Worm (Caenorhabditis elegans) whole organism, young adult: Measurements from ENCODE around the gene F08F8.9.

Experiments used
- B0019.2 ChIP-seq: fragments of 200-800 bp; sonication (Bioruptor generic); conservative IDR thresholded peaks from 2 replicates; pipeline ENCODE4 v1.3.6; 2022; ENCODE audit warnings: missing genetic modification reagents, missing genetic modification characterization, missing compliant biosample characterization
- D2030.7 ChIP-seq: fragments of 200-800 bp; sonication (Bioruptor generic); IDR thresholded peaks from 2 replicates; pipeline ENCODE4 v1.3.6; 2022; ENCODE audit warnings: missing genetic modification reagents, missing genetic modification characterization, missing compliant biosample characterization
- F33H1.4 ChIP-seq: fragments of 200-800 bp; sonication (Bioruptor generic); IDR thresholded peaks from 2 replicates; pipeline ENCODE4 v1.3.6; 2022; ENCODE audit warnings: missing genetic modification reagents, missing genetic modification characterization, missing compliant biosample characterization
- F49E8.2 ChIP-seq: sonication (generic microtip); optimal IDR thresholded peaks from 3 replicates; lab custom pipeline; 2017; ENCODE audit warnings: missing genetic modification characterization, mild to moderate bottlenecking, missing compliant biosample characterization, antibody characterized with exemption, moderate library complexity; ENCODE audit not compliant: insufficient read depth
- F55B11.4 ChIP-seq: sonication (generic microtip); optimal IDR thresholded peaks from 2 replicates; lab custom pipeline; 2016; ENCODE audit warnings: missing compliant biosample characterization, missing genetic modification characterization, borderline replicate concordance; ENCODE audit not compliant: insufficient read depth
- Y53G8AR.9 ChIP-seq: fragments of 200-800 bp; sonication (Bioruptor generic); conservative IDR thresholded peaks from 2 replicates; pipeline ENCODE4 v1.3.6; 2022; ENCODE audit warnings: missing genetic modification reagents, missing genetic modification characterization, missing compliant biosample characterization
- ZK185.1 ChIP-seq: sonication (generic microtip); optimal IDR thresholded peaks from 2 replicates; lab custom pipeline; 2016; ENCODE audit warnings: mild to moderate bottlenecking, missing genetic modification characterization, missing compliant biosample characterization; ENCODE audit not compliant: poor library complexity, severe bottlenecking
- akir-1 ChIP-seq: fragments of 200-800 bp; sonication (Bioruptor generic); optimal IDR thresholded peaks from 2 replicates; lab custom pipeline; 2018; ENCODE audit warnings: mild to moderate bottlenecking, missing genetic modification characterization, moderate library complexity, missing compliant biosample characterization
- ama-1 ChIP-seq, 3 experiments: fragments of 150-350 bp in 1 of 3; sonication (generic microtip) in 2 of 3; optimal IDR thresholded peaks; 2 replicates each; lab custom pipeline; 2014 to 2018; ENCODE audit warnings: missing biosample characterization in 2 of 3, missing genetic modification characterization in 2 of 3, missing genetic modification reagents in 2 of 3
- aptf-2 ChIP-seq: fragments of 200-800 bp; sonication (Bioruptor generic); conservative IDR thresholded peaks from 2 replicates; pipeline ENCODE4 v1.3.6; 2022; ENCODE audit warnings: missing genetic modification reagents, missing genetic modification characterization, missing compliant biosample characterization
- attf-3 ChIP-seq: fragments of 200-800 bp; sonication (Bioruptor generic); conservative IDR thresholded peaks from 2 replicates; pipeline ENCODE4 v1.3.6; 2022; ENCODE audit warnings: missing genetic modification reagents, missing genetic modification characterization, missing compliant biosample characterization
- bed-1 ChIP-seq: fragments of 200-800 bp; sonication (Bioruptor generic); IDR thresholded peaks from 2 replicates; pipeline ENCODE4 v1.3.6; 2022; ENCODE audit warnings: missing genetic modification reagents, missing genetic modification characterization, missing compliant biosample characterization
- cebp-1 ChIP-seq, 2 experiments: fragments of 200-800 bp in 1 of 2; sonication (Bioruptor generic) in 1 of 2; sonication (generic microtip) in 1 of 2; IDR thresholded peaks in 1 of 2; optimal IDR thresholded peaks in 1 of 2; 2 replicates each; pipeline versions ENCODE4 v1.3.6 to Lab custom; 2017 to 2022; ENCODE audit warnings: missing compliant biosample characterization in 2 of 2, missing genetic modification characterization in 2 of 2, mild to moderate bottlenecking in 1 of 2, missing genetic modification reagents in 1 of 2, moderate library complexity in 1 of 2
- ceh-100 ChIP-seq: fragments of 200-800 bp; sonication (Bioruptor generic); IDR thresholded peaks from 2 replicates; pipeline ENCODE4 v1.3.6; 2022; ENCODE audit warnings: missing genetic modification reagents, missing genetic modification characterization, missing compliant biosample characterization
- ceh-27 ChIP-seq: fragments of 200-800 bp; sonication (Bioruptor generic); optimal IDR thresholded peaks from 2 replicates; lab custom pipeline; 2018; ENCODE audit warnings: mild to moderate bottlenecking, missing genetic modification characterization, moderate library complexity, missing compliant biosample characterization
- ceh-40 ChIP-seq: fragments of 200-800 bp; sonication (Bioruptor generic); IDR thresholded peaks from 2 replicates; pipeline ENCODE4 v1.3.6; 2022; ENCODE audit warnings: missing genetic modification characterization, missing compliant biosample characterization
- ceh-91 ChIP-seq: fragments of 200-800 bp; sonication (Bioruptor generic); IDR thresholded peaks from 2 replicates; pipeline ENCODE4 v1.3.6; 2022; ENCODE audit warnings: missing genetic modification reagents, missing genetic modification characterization, missing compliant biosample characterization
- dox-1 ChIP-seq: fragments of 200-800 bp; sonication (Bioruptor generic); IDR thresholded peaks from 2 replicates; pipeline ENCODE4 v1.3.6; 2022; ENCODE audit warnings: missing genetic modification reagents, missing genetic modification characterization, missing compliant biosample characterization
- egl-44 ChIP-seq: fragments of 200-800 bp; sonication (Bioruptor generic); IDR thresholded peaks from 2 replicates; pipeline ENCODE4 v1.3.6; 2022; ENCODE audit warnings: missing genetic modification reagents, missing genetic modification characterization, missing compliant biosample characterization
- ekl-4 ChIP-seq: fragments of 200-800 bp; sonication (Bioruptor generic); IDR thresholded peaks from 2 replicates; pipeline ENCODE4 v1.3.6; 2022; ENCODE audit warnings: missing genetic modification reagents, missing genetic modification characterization, missing compliant biosample characterization
- gei-17 ChIP-seq: fragments of 200-800 bp; sonication (Bioruptor generic); optimal IDR thresholded peaks from 2 replicates; lab custom pipeline; 2018; ENCODE audit warnings: mild to moderate bottlenecking, missing genetic modification characterization, missing compliant biosample characterization
- hlh-12 ChIP-seq: sonication (generic microtip); optimal IDR thresholded peaks from 2 replicates; lab custom pipeline; 2016; ENCODE audit warnings: missing genetic modification characterization, missing compliant biosample characterization
- hlh-26 ChIP-seq: fragments of 200-800 bp; sonication (Bioruptor generic); conservative IDR thresholded peaks from 2 replicates; pipeline ENCODE4 v1.3.6; 2022; ENCODE audit warnings: missing genetic modification reagents, missing genetic modification characterization, missing compliant biosample characterization
- hmg-20 ChIP-seq: fragments of 200-800 bp; sonication (Bioruptor generic); IDR thresholded peaks from 2 replicates; pipeline ENCODE4 v1.3.6; 2022; ENCODE audit warnings: missing genetic modification reagents, missing genetic modification characterization, missing compliant biosample characterization
- hrde-1 ChIP-seq: sonication (generic microtip); optimal IDR thresholded peaks from 2 replicates; lab custom pipeline; 2016; ENCODE audit warnings: missing genetic modification characterization, mild to moderate bottlenecking, missing compliant biosample characterization, moderate library complexity, missing genotype, missing genetic modification reagents, borderline replicate concordance
- hsf-1 ChIP-seq: fragments of 200-800 bp; sonication (Bioruptor generic); IDR thresholded peaks from 2 replicates; pipeline ENCODE4 v1.3.6; 2022; ENCODE audit warnings: missing genetic modification reagents, missing genetic modification characterization, missing compliant biosample characterization
- lag-1 ChIP-seq: fragments of 200-800 bp; sonication (Bioruptor generic); IDR thresholded peaks from 2 replicates; pipeline ENCODE4 v1.3.6; 2022; ENCODE audit warnings: missing genetic modification reagents, missing genetic modification characterization, missing compliant biosample characterization
- let-526 ChIP-seq: fragments of 200-800 bp; sonication (Bioruptor generic); IDR thresholded peaks from 2 replicates; pipeline ENCODE4 v1.3.6; 2022; ENCODE audit warnings: missing genetic modification reagents, missing genetic modification characterization, missing compliant biosample characterization
- lin-40 ChIP-seq: sonication (generic microtip); optimal IDR thresholded peaks from 2 replicates; lab custom pipeline; 2016; ENCODE audit warnings: missing genetic modification characterization, mild to moderate bottlenecking, missing compliant biosample characterization, missing genotype, missing genetic modification reagents
- madf-3 ChIP-seq: fragments of 200-800 bp; sonication (Bioruptor generic); IDR thresholded peaks from 2 replicates; pipeline ENCODE4 v1.3.6; 2022; ENCODE audit warnings: missing genetic modification reagents, missing genetic modification characterization, missing compliant biosample characterization
- madf-6 ChIP-seq: fragments of 200-800 bp; sonication (Bioruptor generic); IDR thresholded peaks from 2 replicates; pipeline ENCODE4 v1.3.6; 2022; ENCODE audit warnings: missing genetic modification reagents, missing genetic modification characterization, missing compliant biosample characterization
- madf-8 ChIP-seq: fragments of 200-800 bp; sonication (Bioruptor generic); conservative IDR thresholded peaks from 2 replicates; pipeline ENCODE4 v1.3.6; 2022; ENCODE audit warnings: missing genetic modification reagents, missing genetic modification characterization, missing compliant biosample characterization
- mes-4 ChIP-seq: sonication (generic microtip); optimal IDR thresholded peaks from 2 replicates; lab custom pipeline; 2016; ENCODE audit warnings: missing genotype, missing genetic modification characterization, missing compliant biosample characterization
- nfyb-1 ChIP-seq: fragments of 200-800 bp; sonication (Bioruptor generic); IDR thresholded peaks from 2 replicates; pipeline ENCODE4 v1.3.6; 2022; ENCODE audit warnings: missing genetic modification reagents, missing genetic modification characterization, missing compliant biosample characterization
- nhr-27 ChIP-seq: fragments of 200-800 bp; sonication (Bioruptor generic); optimal IDR thresholded peaks from 2 replicates; lab custom pipeline; 2018; ENCODE audit warnings: mild to moderate bottlenecking, missing genetic modification characterization, moderate library complexity, missing compliant biosample characterization
- nhr-80 ChIP-seq: sonication (generic microtip); optimal IDR thresholded peaks from 2 replicates; lab custom pipeline; 2016; ENCODE audit warnings: missing genetic modification characterization, missing compliant biosample characterization
- pbrm-1 ChIP-seq: fragments of 200-800 bp; sonication (Bioruptor generic); IDR thresholded peaks from 2 replicates; pipeline ENCODE4 v1.3.6; 2022; ENCODE audit warnings: missing genetic modification reagents, missing genetic modification characterization, missing compliant biosample characterization
- pha-4 ChIP-seq: fragments of 150-350 bp; sonication (generic microtip); optimal IDR thresholded peaks from 2 replicates; lab custom pipeline; 2014; ENCODE audit warnings: missing biosample characterization, missing genetic modification reagents, missing genetic modification characterization
- repo-1 ChIP-seq: sonication (generic microtip); optimal IDR thresholded peaks from 2 replicates; lab custom pipeline; 2017; ENCODE audit warnings: mild to moderate bottlenecking, missing genetic modification characterization, missing compliant biosample characterization
- sdz-38 ChIP-seq: sonication (generic microtip); optimal IDR thresholded peaks from 2 replicates; lab custom pipeline; 2016; ENCODE audit warnings: missing genotype, missing genetic modification characterization, missing compliant biosample characterization
- sea-2 ChIP-seq: fragments of 200-800 bp; sonication (Bioruptor generic); IDR thresholded peaks from 2 replicates; pipeline ENCODE4 v1.3.6; 2022; ENCODE audit warnings: missing genetic modification characterization, missing compliant biosample characterization
- sptf-2 ChIP-seq: fragments of 200-800 bp; sonication (Bioruptor generic); optimal IDR thresholded peaks from 2 replicates; lab custom pipeline; 2018; ENCODE audit warnings: mild to moderate bottlenecking, missing genetic modification characterization, missing compliant biosample characterization
- tbp1 ChIP-seq: fragments of 200-800 bp; sonication (Bioruptor generic); optimal IDR thresholded peaks from 2 replicates; lab custom pipeline; 2018; ENCODE audit warnings: mild to moderate bottlenecking, missing genetic modification characterization, missing compliant biosample characterization
- tlf-1 ChIP-seq: fragments of 200-800 bp; sonication (Bioruptor generic); optimal IDR thresholded peaks from 2 replicates; lab custom pipeline; 2018; ENCODE audit warnings: mild to moderate bottlenecking, missing genetic modification characterization, missing compliant biosample characterization
- xnd-1 ChIP-seq: sonication (generic microtip); optimal IDR thresholded peaks from 2 replicates; lab custom pipeline; 2016; ENCODE audit warnings: missing genotype, missing genetic modification reagents, missing genetic modification characterization, missing compliant biosample characterization
- ztf-25 ChIP-seq: fragments of 200-800 bp; sonication (Bioruptor generic); IDR thresholded peaks from 2 replicates; pipeline ENCODE4 v1.3.6; 2022; ENCODE audit warnings: missing genetic modification reagents, missing genetic modification characterization, missing compliant biosample characterization
- ztf-6 ChIP-seq: fragments of 200-800 bp; sonication (Bioruptor generic); IDR thresholded peaks from 2 replicates; pipeline ENCODE4 v1.3.6; 2022; ENCODE audit warnings: missing genetic modification reagents, missing genetic modification characterization, missing compliant biosample characterization

F08F8.9 gene

ce11 chrIII:7310662-7311340 is 43.0 kb downstream of the F08F8.9 start, which contains the start of the genes F56C9.6 and F56C9.3 (continued):
- TF ChIP-seq F55B11.4 (no peak), repo-1 (no peak), hlh-12 (tag; lab: Kevin White, UChicago) (no peak), ekl-4 (GFP tag; lab: Robert Waterston, UW) (0 out of 2 replicates have a peak, but pooled peaks have one; percentile 40), ceh-27 (GFP tag; lab: Kevin White, UChicago) (no peak), madf-8 (GFP tag; lab: Robert Waterston, UW) (peak; percentile 66), tlf-1 (GFP tag; lab: Kevin White, UChicago) (no peak), aptf-2 (no peak), hmg-20 (GFP tag; lab: Robert Waterston, UW) (no peak), nfyb-1 (no peak), Y53G8AR.9 (GFP tag; lab: Robert Waterston, UW) (no peak), ceh-100 (GFP tag; lab: Robert Waterston, UW) (no peak), ztf-6 (GFP tag; lab: Robert Waterston, UW) (no peak), egl-44 (GFP tag; lab: Robert Waterston, UW) (no peak), ceh-40 (no peak), hlh-26 (GFP tag; lab: Robert Waterston, UW) (no peak), pbrm-1 (no peak), sdz-38 (tag; lab: Kevin White, UChicago) (no peak), B0019.2 (no peak), gei-17 (GFP tag; lab: Kevin White, UChicago) (no peak), pha-4 (tag; lab: Kevin White, UChicago) (no peak), F49E8.2 (peak; percentile 79), F33H1.4 (GFP tag; lab: Robert Waterston, UW) (peak; percentile 95), sea-2 (no peak), hrde-1 (tag; lab: Kevin White, UChicago) (no peak), lin-40 (tag; lab: Kevin White, UChicago) (no peak), madf-6 (GFP tag; lab: Robert Waterston, UW) (peak; percentile 91), lag-1 (GFP tag; lab: Robert Waterston, UW) (no peak), bed-1 (GFP tag; lab: Robert Waterston, UW) (no peak), sptf-2 (GFP tag; lab: Kevin White, UChicago) (no peak), ztf-25 (GFP tag; lab: Robert Waterston, UW) (no peak), nhr-80 (tag; lab: Kevin White, UChicago) (no peak), tbp1 (GFP tag; lab: Kevin White, UChicago) (peak; percentile 16), xnd-1 (tag; lab: Kevin White, UChicago) (peak; percentile 74), ceh-91 (GFP tag; lab: Robert Waterston, UW) (peak; percentile 81), madf-3 (GFP tag; lab: Robert Waterston, UW) (0 out of 2 replicates have a peak, but pooled peaks have one; percentile 23), nhr-27 (tag; lab: Kevin White, UChicago) (no peak), dox-1 (GFP tag; lab: Robert Waterston, UW) (0 out of 2 replicates have a peak, but pooled peaks have one; percentile 4), ZK185.1 (tag; lab: Kevin White, UChicago) (no peak), cebp-1 (GFP tag; IDR thresholded peaks at IDR 0.05; lab: Robert Waterston, UW) (no peak), cebp-1 (tag; optimal IDR thresholded peaks at IDR 0.05; lab: Kevin White, UChicago) (no peak), attf-3 (no peak), D2030.7 (GFP tag; lab: Robert Waterston, UW) (peak; percentile 79), ama-1 (optimal IDR thresholded peaks at IDR 0.05; lab: Kevin White, UChicago) (no peak), ama-1 (GFP tag; optimal IDR thresholded peaks at IDR 0.05; lab: Kevin White, UChicago) (no peak), hsf-1 (GFP tag; lab: Robert Waterston, UW) (0 out of 2 replicates have a peak, but pooled peaks have one; percentile 19), akir-1 (GFP tag; lab: Kevin White, UChicago) (no peak), mes-4 (tag; lab: Kevin White, UChicago) (no peak), let-526 (GFP tag; lab: Robert Waterston, UW) (no peak)
